Fruit fly (Drosophila melanogaster): ENCODE measurements around the gene CG5024.

DNA sequence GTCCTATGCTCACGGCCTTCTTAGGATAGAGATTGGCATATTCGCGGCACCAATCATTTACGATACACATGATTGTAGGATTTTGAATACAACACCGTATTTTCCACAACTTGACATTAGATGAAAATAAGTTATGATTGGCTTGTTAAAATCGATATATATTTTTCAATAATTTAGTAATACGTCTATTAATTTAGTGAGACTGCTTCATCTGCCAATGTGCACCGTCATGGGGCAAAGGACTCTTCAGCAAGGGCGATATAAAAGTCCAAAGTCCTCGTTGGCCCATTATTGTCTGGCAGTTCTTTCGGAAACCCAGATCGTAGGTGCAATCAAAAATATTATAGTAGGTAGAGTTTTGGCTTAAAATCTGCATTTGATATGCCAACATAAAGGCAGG is 34.8 kb upstream of the CG5024 start, which contains the start of gene CG17196:
- TF ChIP-seq fru (GFP tag; optimal IDR thresholded peaks at IDR 0.05) (no peak), rgr (GFP tag; optimal IDR thresholded peaks at IDR 0.05) (no peak), Vsx2 (GFP tag; optimal IDR thresholded peaks at IDR 0.05; ENCODE audit: partially characterized antibody) (no peak), dmrt93B (GFP tag; optimal IDR thresholded peaks at IDR 0.05) (no peak), psq (GFP tag; optimal IDR thresholded peaks at IDR 0.05) (no peak), Dfd (GFP tag; optimal IDR thresholded peaks at IDR 0.05) (no peak), Myc (optimal IDR thresholded peaks at IDR 0.05) (no peak), Hr83 (GFP tag; optimal IDR thresholded peaks at IDR 0.05; ENCODE audit: poor library complexity, severe bottlenecking) (no peak), pan (optimal IDR thresholded peaks at IDR 0.05) (no peak), dsf (GFP tag; optimal IDR thresholded peaks at IDR 0.05; ENCODE audit: borderline replicate concordance) (no peak), br (GFP tag; optimal IDR thresholded peaks at IDR 0.05) (no peak), usp (GFP tag; optimal IDR thresholded peaks at IDR 0.05) (no peak), tai (GFP tag; optimal IDR thresholded peaks at IDR 0.05) (no peak), Hr78 (GFP tag; optimal IDR thresholded peaks at IDR 0.05) (no peak)

Measured in whole organism, wandering third instar larva.